Worm (Caenorhabditis elegans) whole organism, early embryonic: ENCODE results near the gene dnj-9.

ENCODE experiments used
- B0310.2 ChIP-seq: sonication (generic microtip); optimal IDR thresholded peaks from 2 replicates; lab custom pipeline; 2016; ENCODE audit warnings: mild to moderate bottlenecking, missing genetic modification characterization, missing compliant biosample characterization
- F13C5.2 ChIP-seq: sonication (generic microtip); optimal IDR thresholded peaks from 2 replicates; lab custom pipeline; 2017; ENCODE audit warnings: mild to moderate bottlenecking, missing genetic modification characterization, inconsistent platforms, missing compliant biosample characterization
- ama-1 ChIP-seq: fragments of 150-350 bp; optimal IDR thresholded peaks from 2 replicates; lab custom pipeline; 2014
- ceh-13 ChIP-seq: fragments of 200-800 bp; sonication (Bioruptor generic); optimal IDR thresholded peaks from 2 replicates; lab custom pipeline; 2018; ENCODE audit warnings: mild to moderate bottlenecking, missing genetic modification characterization, missing compliant biosample characterization
- ceh-36 ChIP-seq: sonication (generic microtip); optimal IDR thresholded peaks from 2 replicates; lab custom pipeline; 2016; ENCODE audit warnings: missing genetic modification characterization, inconsistent platforms, missing compliant biosample characterization
- flt-1 ChIP-seq: fragments of 200-800 bp; sonication (Bioruptor generic); IDR thresholded peaks from 2 replicates; pipeline ENCODE4 v1.3.6; 2022; ENCODE audit warnings: missing genetic modification characterization, missing compliant biosample characterization
- hmbx-1 ChIP-seq: sonication (generic microtip); optimal IDR thresholded peaks from 2 replicates; lab custom pipeline; 2016; ENCODE audit warnings: mild to moderate bottlenecking, missing genetic modification characterization, missing compliant biosample characterization
- hmg-4 ChIP-seq: fragments of 200-800 bp; sonication (Bioruptor generic); optimal IDR thresholded peaks from 2 replicates; lab custom pipeline; 2018; ENCODE audit warnings: mild to moderate bottlenecking, missing genetic modification characterization, missing compliant biosample characterization
- pes-1 ChIP-seq: fragments of 200-800 bp; sonication (Bioruptor generic); IDR thresholded peaks from 2 replicates; pipeline ENCODE4 v1.3.6; 2022; ENCODE audit warnings: missing genetic modification reagents, missing genetic modification characterization, missing compliant biosample characterization
- tra-4 ChIP-seq: sonication (generic microtip); optimal IDR thresholded peaks from 2 replicates; lab custom pipeline; 2017; ENCODE audit warnings: missing genetic modification characterization, missing compliant biosample characterization

DNA sequence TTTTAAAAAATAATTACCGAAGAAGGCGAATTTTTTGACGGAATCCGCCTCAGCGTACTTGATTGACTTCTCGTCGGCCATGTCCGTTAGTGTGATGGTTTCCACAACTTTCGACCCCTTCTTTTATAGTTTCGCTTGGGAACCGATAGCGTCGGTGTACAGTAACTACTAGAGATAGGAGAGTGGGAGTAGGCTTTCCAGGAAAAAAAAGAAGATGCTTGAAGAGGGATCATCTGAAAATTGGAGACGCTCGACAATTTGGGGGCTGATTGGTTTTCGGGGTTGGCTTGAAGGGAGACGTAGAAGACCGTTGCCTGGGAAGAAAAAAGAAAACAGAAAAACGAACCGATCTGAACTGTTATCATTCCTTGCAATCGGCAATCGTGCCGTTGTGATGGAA, 18.8 kb downstream of the dnj-9 start, which contains the start of gene col-20:
- TF ChIP-seq hmbx-1 (tag; lab: Kevin White, UChicago) (no peak), ama-1 (lab: Kevin White, UChicago) (no peak), pes-1 (GFP tag; lab: Robert Waterston, UW) (no peak), flt-1 (GFP tag; lab: Robert Waterston, UW) (no peak), tra-4 (tag; lab: Kevin White, UChicago) (no peak), ceh-36 (tag; lab: Kevin White, UChicago) (no peak), hmg-4 (no peak), ceh-13 (GFP tag; lab: Kevin White, UChicago) (no peak), B0310.2 (tag; lab: Kevin White, UChicago) (no peak), F13C5.2 (tag; lab: Kevin White, UChicago) (no peak)
